Fruit fly (Drosophila melanogaster) whole organism, wandering third instar larva: ENCODE data around the gene CG16775.

ENCODE experiments used
- CG32264 ChIP-seq: fragments of 200-800 bp; sonication (Bioruptor generic); optimal IDR thresholded peaks from 2 replicates; lab custom pipeline; 2016; ENCODE audit warnings: missing biosample characterization, missing genetic modification characterization
- CG9705 ChIP-seq: fragments of 200-800 bp; sonication (Bioruptor generic); optimal IDR thresholded peaks from 2 replicates; lab custom pipeline; 2018; ENCODE audit warnings: missing biosample characterization, mild to moderate bottlenecking, missing genetic modification characterization
- Hr83 ChIP-seq: fragments of 200-300 bp; sonication (Bioruptor generic); optimal IDR thresholded peaks from 2 replicates; lab custom pipeline; 2016; ENCODE audit warnings: missing biosample characterization, mild to moderate bottlenecking, missing genetic modification characterization, moderate library complexity; ENCODE audit not compliant: poor library complexity, severe bottlenecking
- Myc ChIP-seq: fragments of >200 bp; optimal IDR thresholded peaks from 2 replicates; lab custom pipeline; 2017
- dmrt93B ChIP-seq: fragments of 200-800 bp; sonication (Bioruptor generic); optimal IDR thresholded peaks from 2 replicates; lab custom pipeline; 2018; ENCODE audit warnings: missing biosample characterization, mild to moderate bottlenecking, missing genetic modification characterization
- dsf ChIP-seq: sonication (Bioruptor generic); optimal IDR thresholded peaks from 2 replicates; lab custom pipeline; 2016; ENCODE audit warnings: missing biosample characterization, missing genetic modification characterization, borderline replicate concordance
- ey ChIP-seq: fragments of 200-800 bp; sonication (Bioruptor generic); optimal IDR thresholded peaks from 2 replicates; lab custom pipeline; 2016; ENCODE audit warnings: missing biosample characterization, missing genetic modification characterization
- foxo ChIP-seq, 2 experiments: fragments of 200-800 bp; sonication (Bioruptor generic); optimal IDR thresholded peaks; 2 replicates in 1 of 2; 3 replicates in 1 of 2; lab custom pipeline; 2016 to 2017; ENCODE audit warnings: missing biosample characterization in 2 of 2, missing genetic modification characterization in 2 of 2
- pan ChIP-seq: fragments of >200 bp; optimal IDR thresholded peaks from 2 replicates; lab custom pipeline; 2017

- TF ChIP-seq CG9705 (GFP tag; lab: Kevin White, UChicago): no peak
- no peak for TF ChIP-seq Myc (lab: Kevin White, UChicago)
- TF ChIP-seq ey (GFP tag; lab: Kevin White, UChicago): no peak
- no peak for TF ChIP-seq Hr83 (GFP tag; lab: Kevin White, UChicago)
- TF ChIP-seq dsf (GFP tag; lab: Kevin White, UChicago): no peak
- TF ChIP-seq dmrt93B (GFP tag; lab: Kevin White, UChicago): no peak
- no peak for TF ChIP-seq pan
- peak in 1 of 2 experiments; percentile 0 for TF ChIP-seq foxo (GFP tag; optimal IDR thresholded peaks at IDR 0.05; lab: Kevin White, UChicago)
- no peak for TF ChIP-seq CG32264 (GFP tag; lab: Kevin White, UChicago)
Observed at dm6 chr3L:17904593-17904992, 18.1 kb upstream of the CG16775 start.
